Fruit fly (Drosophila melanogaster) whole organism, embryonic: ENCODE measurements around the gene idc.

ENCODE experiments used
- CG34376 ChIP-seq: fragments of 200-800 bp; sonication (Bioruptor generic); optimal IDR thresholded peaks from 2 replicates; lab custom pipeline; 2018; ENCODE audit warnings: missing biosample characterization, mild to moderate bottlenecking, missing genetic modification characterization
- fu2 ChIP-seq: fragments of 200-800 bp; sonication (Bioruptor generic); optimal IDR thresholded peaks from 2 replicates; lab custom pipeline; 2016; ENCODE audit warnings: missing biosample characterization, missing genetic modification characterization

- TF ChIP-seq fu2 (GFP tag; lab: Kevin White, UChicago): no peak
- no peak for TF ChIP-seq CG34376
Observed at dm6 chr3R:19998418-19998817, 33.2 kb upstream of the idc start.
